Worm (Caenorhabditis elegans) whole organism, young adult: ENCODE measurements around the gene rbm-17.
A peak's percentile ranks its signal among the peaks of the same experiment; 100 is the strongest.

ENCODE experiments used
- B0019.2 ChIP-seq: fragments of 200-800 bp; sonication (Bioruptor generic); conservative IDR thresholded peaks from 2 replicates; pipeline ENCODE4 v1.3.6; 2022; ENCODE audit warnings: missing genetic modification reagents, missing genetic modification characterization, missing compliant biosample characterization
- B0035.1 ChIP-seq: sonication (generic microtip); optimal IDR thresholded peaks from 2 replicates; lab custom pipeline; 2016; ENCODE audit warnings: missing genetic modification characterization, mild to moderate bottlenecking, missing compliant biosample characterization, missing genotype, missing genetic modification reagents
- B0336.3 ChIP-seq: fragments of 200-800 bp; sonication (Bioruptor generic); IDR thresholded peaks from 2 replicates; pipeline ENCODE4 v1.3.6; 2022; ENCODE audit warnings: missing genetic modification characterization, missing compliant biosample characterization
- F57A8.1 ChIP-seq: fragments of 200-800 bp; sonication (Bioruptor generic); optimal IDR thresholded peaks from 2 replicates; lab custom pipeline; 2018; ENCODE audit warnings: mild to moderate bottlenecking, missing genetic modification characterization, moderate library complexity, missing compliant biosample characterization
- Y53F4B.3 ChIP-seq: fragments of 200-800 bp; sonication (Bioruptor generic); IDR thresholded peaks from 2 replicates; pipeline ENCODE4 v1.3.6; 2022; ENCODE audit warnings: missing genetic modification reagents, missing genetic modification characterization, missing compliant biosample characterization
- ZK185.1 ChIP-seq: sonication (generic microtip); optimal IDR thresholded peaks from 2 replicates; lab custom pipeline; 2016; ENCODE audit warnings: mild to moderate bottlenecking, missing genetic modification characterization, missing compliant biosample characterization; ENCODE audit not compliant: poor library complexity, severe bottlenecking
- ama-1 ChIP-seq, 3 experiments: fragments of 150-350 bp in 1 of 3; sonication (generic microtip) in 2 of 3; optimal IDR thresholded peaks; 2 replicates each; lab custom pipeline; 2014 to 2018; ENCODE audit warnings: missing biosample characterization in 2 of 3, missing genetic modification characterization in 2 of 3, missing genetic modification reagents in 2 of 3
- athp-1 ChIP-seq: sonication (generic microtip); optimal IDR thresholded peaks from 2 replicates; lab custom pipeline; 2017; ENCODE audit warnings: mild to moderate bottlenecking, missing genetic modification characterization, missing compliant biosample characterization
- attf-6 ChIP-seq: fragments of 200-800 bp; sonication (Bioruptor generic); IDR thresholded peaks from 2 replicates; pipeline ENCODE4 v1.3.6; 2022; ENCODE audit warnings: missing genetic modification reagents, missing genetic modification characterization, missing compliant biosample characterization
- bed-1 ChIP-seq: fragments of 200-800 bp; sonication (Bioruptor generic); IDR thresholded peaks from 2 replicates; pipeline ENCODE4 v1.3.6; 2022; ENCODE audit warnings: missing genetic modification reagents, missing genetic modification characterization, missing compliant biosample characterization
- cebp-2 ChIP-seq: fragments of 200-800 bp; sonication (Bioruptor generic); IDR thresholded peaks from 2 replicates; pipeline ENCODE4 v1.3.6; 2022; ENCODE audit warnings: missing genetic modification characterization, missing compliant biosample characterization
- ceh-100 ChIP-seq: fragments of 200-800 bp; sonication (Bioruptor generic); IDR thresholded peaks from 2 replicates; pipeline ENCODE4 v1.3.6; 2022; ENCODE audit warnings: missing genetic modification reagents, missing genetic modification characterization, missing compliant biosample characterization
- ceh-91 ChIP-seq: fragments of 200-800 bp; sonication (Bioruptor generic); IDR thresholded peaks from 2 replicates; pipeline ENCODE4 v1.3.6; 2022; ENCODE audit warnings: missing genetic modification reagents, missing genetic modification characterization, missing compliant biosample characterization
- chd-7 ChIP-seq: sonication (generic microtip); optimal IDR thresholded peaks from 2 replicates; lab custom pipeline; 2016; ENCODE audit warnings: mild to moderate bottlenecking, missing genetic modification characterization, moderate library complexity, missing compliant biosample characterization
- dpl-1 ChIP-seq: fragments of 150-350 bp; optimal IDR thresholded peaks from 2 replicates; lab custom pipeline; 2014; ENCODE audit warnings: missing biosample characterization, missing genetic modification reagents, missing genetic modification characterization
- efl-1 ChIP-seq: fragments of 150-350 bp; optimal IDR thresholded peaks from 2 replicates; lab custom pipeline; 2014; ENCODE audit warnings: missing biosample characterization, missing genetic modification reagents, missing genetic modification characterization
- egl-44 ChIP-seq: fragments of 200-800 bp; sonication (Bioruptor generic); IDR thresholded peaks from 2 replicates; pipeline ENCODE4 v1.3.6; 2022; ENCODE audit warnings: missing genetic modification reagents, missing genetic modification characterization, missing compliant biosample characterization
- ets-4 ChIP-seq: fragments of 200-800 bp; sonication (Bioruptor generic); optimal IDR thresholded peaks from 2 replicates; lab custom pipeline; 2018; ENCODE audit warnings: mild to moderate bottlenecking, missing genetic modification characterization, missing compliant biosample characterization
- gei-17 ChIP-seq: fragments of 200-800 bp; sonication (Bioruptor generic); optimal IDR thresholded peaks from 2 replicates; lab custom pipeline; 2018; ENCODE audit warnings: mild to moderate bottlenecking, missing genetic modification characterization, missing compliant biosample characterization
- hlh-26 ChIP-seq: fragments of 200-800 bp; sonication (Bioruptor generic); conservative IDR thresholded peaks from 2 replicates; pipeline ENCODE4 v1.3.6; 2022; ENCODE audit warnings: missing genetic modification reagents, missing genetic modification characterization, missing compliant biosample characterization
- hrde-1 ChIP-seq: sonication (generic microtip); optimal IDR thresholded peaks from 2 replicates; lab custom pipeline; 2016; ENCODE audit warnings: missing genetic modification characterization, mild to moderate bottlenecking, missing compliant biosample characterization, moderate library complexity, missing genotype, missing genetic modification reagents, borderline replicate concordance
- lag-1 ChIP-seq: fragments of 200-800 bp; sonication (Bioruptor generic); IDR thresholded peaks from 2 replicates; pipeline ENCODE4 v1.3.6; 2022; ENCODE audit warnings: missing genetic modification reagents, missing genetic modification characterization, missing compliant biosample characterization
- let-526 ChIP-seq: fragments of 200-800 bp; sonication (Bioruptor generic); IDR thresholded peaks from 2 replicates; pipeline ENCODE4 v1.3.6; 2022; ENCODE audit warnings: missing genetic modification reagents, missing genetic modification characterization, missing compliant biosample characterization
- let-607 ChIP-seq, 2 experiments: fragments of 200-800 bp in 1 of 2; sonication (Bioruptor generic) in 1 of 2; sonication (generic microtip) in 1 of 2; optimal IDR thresholded peaks; 2 replicates each; lab custom pipeline; 2016 to 2018; ENCODE audit warnings: mild to moderate bottlenecking in 2 of 2, missing compliant biosample characterization in 2 of 2, missing genetic modification characterization in 2 of 2, moderate library complexity in 2 of 2, missing genotype in 1 of 2
- lin-26 ChIP-seq: fragments of 200-800 bp; sonication (Bioruptor generic); IDR thresholded peaks from 2 replicates; pipeline ENCODE4 v1.3.6; 2022; ENCODE audit warnings: missing genetic modification reagents, missing genetic modification characterization, missing compliant biosample characterization
- lir-1 ChIP-seq: fragments of 200-800 bp; sonication (Bioruptor generic); conservative IDR thresholded peaks from 2 replicates; pipeline ENCODE4 v1.3.6; 2022; ENCODE audit warnings: missing genetic modification reagents, missing genetic modification characterization, missing compliant biosample characterization
- madf-3 ChIP-seq: fragments of 200-800 bp; sonication (Bioruptor generic); IDR thresholded peaks from 2 replicates; pipeline ENCODE4 v1.3.6; 2022; ENCODE audit warnings: missing genetic modification reagents, missing genetic modification characterization, missing compliant biosample characterization
- madf-6 ChIP-seq: fragments of 200-800 bp; sonication (Bioruptor generic); IDR thresholded peaks from 2 replicates; pipeline ENCODE4 v1.3.6; 2022; ENCODE audit warnings: missing genetic modification reagents, missing genetic modification characterization, missing compliant biosample characterization
- madf-8 ChIP-seq: fragments of 200-800 bp; sonication (Bioruptor generic); conservative IDR thresholded peaks from 2 replicates; pipeline ENCODE4 v1.3.6; 2022; ENCODE audit warnings: missing genetic modification reagents, missing genetic modification characterization, missing compliant biosample characterization
- nfya-2 ChIP-seq: fragments of 200-800 bp; sonication (Bioruptor generic); IDR thresholded peaks from 2 replicates; pipeline ENCODE4 v1.3.6; 2022; ENCODE audit warnings: missing genetic modification reagents, missing genetic modification characterization, missing compliant biosample characterization
- pbrm-1 ChIP-seq: fragments of 200-800 bp; sonication (Bioruptor generic); IDR thresholded peaks from 2 replicates; pipeline ENCODE4 v1.3.6; 2022; ENCODE audit warnings: missing genetic modification reagents, missing genetic modification characterization, missing compliant biosample characterization
- rcor-1 ChIP-seq: fragments of 200-800 bp; sonication (Bioruptor generic); IDR thresholded peaks from 2 replicates; pipeline ENCODE4 v1.3.6; 2022; ENCODE audit warnings: missing genetic modification reagents, missing genetic modification characterization, missing compliant biosample characterization
- rec-8 ChIP-seq, 2 experiments: sonication (generic microtip); optimal IDR thresholded peaks; 2 replicates each; lab custom pipeline; 2016; ENCODE audit warnings: mild to moderate bottlenecking in 2 of 2, missing genetic modification characterization in 2 of 2, missing genetic modification reagents in 2 of 2, missing genotype in 2 of 2, missing biosample characterization in 1 of 2, missing compliant biosample characterization in 1 of 2, moderate library complexity in 1 of 2
- repo-1 ChIP-seq: sonication (generic microtip); optimal IDR thresholded peaks from 2 replicates; lab custom pipeline; 2017; ENCODE audit warnings: mild to moderate bottlenecking, missing genetic modification characterization, missing compliant biosample characterization
- rpc-1 ChIP-seq, 2 experiments: fragments of 150-350 bp in 1 of 2; sonication (generic microtip) in 1 of 2; optimal IDR thresholded peaks; 2 replicates each; lab custom pipeline; 2014 to 2018; ENCODE audit warnings: missing biosample characterization in 1 of 2, missing genetic modification characterization in 1 of 2, missing genetic modification reagents in 1 of 2, missing genotype in 1 of 2
- snpc-1.1 ChIP-seq: sonication (generic microtip); optimal IDR thresholded peaks from 2 replicates; lab custom pipeline; 2017; ENCODE audit warnings: missing genetic modification characterization, mild to moderate bottlenecking, missing compliant biosample characterization, antibody characterized with exemption, moderate library complexity, missing genotype, missing genetic modification reagents; ENCODE audit not compliant: insufficient read depth
- snpc-4 ChIP-seq, 5 experiments: fragments of 150-350 bp in 1 of 5; sonication (generic microtip) in 4 of 5; optimal IDR thresholded peaks; 2 replicates each; lab custom pipeline; 2014 to 2018; ENCODE audit warnings: missing genetic modification characterization in 5 of 5, missing biosample characterization in 3 of 5, antibody characterized with exemption in 2 of 5, mild to moderate bottlenecking in 2 of 5, missing compliant biosample characterization in 2 of 5, missing genotype in 2 of 5, moderate library complexity in 2 of 5, missing genetic modification reagents in 1 of 5
- zfh-2 ChIP-seq: fragments of 200-800 bp; sonication (Bioruptor generic); conservative IDR thresholded peaks from 2 replicates; pipeline ENCODE4 v1.3.6; 2022; ENCODE audit warnings: missing genetic modification reagents, missing genetic modification characterization, missing compliant biosample characterization
- zim-3 ChIP-seq: sonication (generic microtip); optimal IDR thresholded peaks from 2 replicates; lab custom pipeline; 2017; ENCODE audit warnings: mild to moderate bottlenecking, missing genetic modification characterization, moderate library complexity, missing compliant biosample characterization
- ztf-18 ChIP-seq: sonication (generic microtip); optimal IDR thresholded peaks from 2 replicates; lab custom pipeline; 2016; ENCODE audit warnings: missing genotype, mild to moderate bottlenecking, missing genetic modification characterization, missing compliant biosample characterization

rbm-17 gene

ce11 chrIV:11601721-11602405 is 36.3 kb upstream of the rbm-17 start (continued):
- TF ChIP-seq athp-1 (tag; lab: Kevin White, UChicago): no peak
- TF ChIP-seq ceh-91: peak; percentile 67
- peak; percentile 64 for TF ChIP-seq ceh-100 (GFP tag; lab: Robert Waterston, UW)
- TF ChIP-seq gei-17: no peak
- TF ChIP-seq chd-7: peak; percentile 5

- TF ChIP-seq let-607 (tag; optimal IDR thresholded peaks at IDR 0.05; lab: Kevin White, UChicago): no peak
- 0 out of 2 replicates have a peak, but pooled peaks have one; percentile 48 for TF ChIP-seq bed-1 (GFP tag; lab: Robert Waterston, UW)
Measured at ce11 chrIV:11602498-11603068, 35.5 kb upstream of the rbm-17 start, which contains the start of gene rps-11. Gene rps-11, plus strand, starts transcription at chrIV:11602641.

ce11 chrIV:11603265-11603840 is 34.8 kb upstream of the rbm-17 start:
- TF ChIP-seq zim-3 (tag; lab: Kevin White, UChicago) (no peak), repo-1 (tag; lab: Kevin White, UChicago) (no peak), lag-1 (GFP tag; lab: Robert Waterston, UW) (no peak), zfh-2 (GFP tag; lab: Robert Waterston, UW) (no peak), dpl-1 (no peak), hrde-1 (tag; lab: Kevin White, UChicago) (peak; percentile 68), cebp-2 (GFP tag; lab: Robert Waterston, UW) (no peak), Y53F4B.3 (GFP tag; lab: Robert Waterston, UW) (no peak), gei-17 (no peak), chd-7 (no peak), ztf-18 (tag; lab: Kevin White, UChicago) (no peak), rec-8 (tag; optimal IDR thresholded peaks at IDR 0.05; lab: Kevin White, UChicago) (no peak), B0019.2 (GFP tag; lab: Robert Waterston, UW) (no peak), madf-8 (GFP tag; lab: Robert Waterston, UW) (no peak), snpc-1.1 (peak; percentile 32), F57A8.1 (no peak), B0035.1 (tag; lab: Kevin White, UChicago) (no peak), hlh-26 (GFP tag; lab: Robert Waterston, UW) (no peak), let-526 (GFP tag; lab: Robert Waterston, UW) (no peak), lir-1 (GFP tag; lab: Robert Waterston, UW) (no peak), ama-1 (optimal IDR thresholded peaks at IDR 0.05; lab: Kevin White, UChicago) (no peak), ama-1 (GFP tag; optimal IDR thresholded peaks at IDR 0.05; lab: Kevin White, UChicago) (no peak), B0336.3 (GFP tag; lab: Robert Waterston, UW) (peak; percentile 58; the same call in 1 of the 2 replicates), madf-6 (GFP tag; lab: Robert Waterston, UW) (peak; percentile 44; the same call in 1 of the 2 replicates), rpc-1 (optimal IDR thresholded peaks at IDR 0.05; lab: Kevin White, UChicago) (no peak), rpc-1 (tag; optimal IDR thresholded peaks at IDR 0.05; lab: Kevin White, UChicago) (no peak), rcor-1 (no peak), attf-6 (GFP tag; lab: Robert Waterston, UW) (peak; percentile 63; the same call in 1 of the 2 replicates), lin-26 (GFP tag; lab: Robert Waterston, UW) (no peak), pbrm-1 (0 out of 2 replicates have a peak, but pooled peaks have one; percentile 43), egl-44 (GFP tag; lab: Robert Waterston, UW) (no peak), nfya-2 (GFP tag; lab: Robert Waterston, UW) (no peak), ZK185.1 (tag; lab: Kevin White, UChicago) (no peak), efl-1 (GFP tag; lab: Kevin White, UChicago) (no peak), madf-3 (GFP tag; lab: Robert Waterston, UW) (0 out of 2 replicates have a peak, but pooled peaks have one; percentile 66), ets-4 (no peak), snpc-4 (GFP tag; optimal IDR thresholded peaks at IDR 0.05; lab: Kevin White, UChicago) (no peak), snpc-4 (tag; optimal IDR thresholded peaks at IDR 0.05; lab: Kevin White, UChicago) (peak in 1 of 4 experiments; percentile 49)
